Worm (Caenorhabditis elegans): ENCODE measurements around the gene F54B11.9.
A peak's percentile ranks its signal among the peaks of the same experiment; 100 is the strongest.

- TF ChIP-seq ama-1 (optimal IDR thresholded peaks at IDR 0.05), result no peak
- no peak for TF ChIP-seq hnd-1 (tag; optimal IDR thresholded peaks at IDR 0.05)
- no peak for TF ChIP-seq scrt-1 (GFP tag; IDR thresholded peaks at IDR 0.05)
- TF ChIP-seq F13C5.2 (tag; optimal IDR thresholded peaks at IDR 0.05), result no peak
- no peak for TF ChIP-seq tra-4 (tag; optimal IDR thresholded peaks at IDR 0.05)
- TF ChIP-seq aly-1 (tag; optimal IDR thresholded peaks at IDR 0.05), result no peak
- no peak for TF ChIP-seq ceh-36 (tag; optimal IDR thresholded peaks at IDR 0.05)
- TF ChIP-seq tbx-37 (GFP tag; conservative IDR thresholded peaks at IDR 0.05), result no peak
- peak; percentile 63; the same call in 1 of the 2 replicates for TF ChIP-seq pes-1 (GFP tag; IDR thresholded peaks at IDR 0.05)
- TF ChIP-seq hmg-4 (GFP tag; optimal IDR thresholded peaks at IDR 0.05), result peak; percentile 4
- TF ChIP-seq tbx-11 (GFP tag; IDR thresholded peaks at IDR 0.05), result no peak
These were observed 20.5 kb upstream of the F54B11.9 start, which contains the start of gene unc-84 for ce11 chrX:13584725-13585371.
